Fruit fly (Drosophila melanogaster): ENCODE results near the gene Tdh.

DNA sequence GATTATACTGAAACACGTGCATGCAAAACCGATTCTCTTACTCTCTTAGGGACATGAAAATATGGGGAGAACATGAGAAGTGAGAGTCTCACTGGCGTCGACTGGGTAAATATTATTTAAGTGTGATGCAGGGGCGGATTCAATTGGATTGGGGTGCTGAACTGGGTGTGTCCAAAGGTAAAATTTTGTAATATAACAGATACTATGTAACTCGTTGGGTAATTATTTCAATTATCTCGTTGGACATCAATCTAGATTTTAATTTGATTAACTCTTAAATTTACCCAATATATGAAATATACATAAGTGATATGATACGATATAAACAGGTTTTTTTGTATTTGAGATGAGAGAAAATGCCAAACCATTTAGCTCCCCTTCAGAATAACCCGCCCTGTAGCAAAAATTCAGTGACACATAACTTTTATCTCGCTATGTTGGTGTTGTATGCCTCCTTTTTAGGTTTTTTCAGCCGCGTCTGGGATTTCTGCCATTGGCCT is 41.4 kb downstream of the Tdh start:
- peak; percentile 88 for TF ChIP-seq unpg (GFP tag; optimal IDR thresholded peaks at IDR 0.05)
- TF ChIP-seq psq (GFP tag; optimal IDR thresholded peaks at IDR 0.05), result peak; percentile 57
- TF ChIP-seq CG8924 (tag; optimal IDR thresholded peaks at IDR 0.05), result peak; percentile 89
- TF ChIP-seq vfl (GFP tag; optimal IDR thresholded peaks at IDR 0.05), result peak; percentile 92
